Fruit fly (Drosophila melanogaster): Measurements from ENCODE around the gene CG2983.

CG2983 gene

dm6 chr2L:2857862-2858734, 10.7 kb downstream of the CG2983 start (continued):
- TF ChIP-seq fd102C (GFP tag; optimal IDR thresholded peaks at IDR 0.05) (no peak), CG34376 (GFP tag; optimal IDR thresholded peaks at IDR 0.05) (peak; percentile 36), crp (GFP tag; optimal IDR thresholded peaks at IDR 0.05) (peak in 1 of 2 experiments; percentile 25), HmgD (GFP tag; optimal IDR thresholded peaks at IDR 0.05) (no peak), CG11695 (GFP tag; IDR thresholded peaks at IDR 0.05) (peak; percentile 48; the same call in 2 of the 3 replicates), esg (GFP tag; conservative IDR thresholded peaks at IDR 0.05) (no peak), dati (GFP tag; IDR thresholded peaks at IDR 0.05) (no peak), CG30403 (GFP tag; optimal IDR thresholded peaks at IDR 0.05) (peak; percentile 6), ind (GFP tag; optimal IDR thresholded peaks at IDR 0.05) (peak; percentile 12), pum (GFP tag; optimal IDR thresholded peaks at IDR 0.05) (no peak), Fer3 (tag; optimal IDR thresholded peaks at IDR 0.05) (peak; percentile 16), CG14050 (GFP tag; IDR thresholded peaks at IDR 0.05) (no peak), CG31224 (GFP tag; IDR thresholded peaks at IDR 0.05) (no peak), Bgb (GFP tag; IDR thresholded peaks at IDR 0.05; ENCODE audit: partially characterized antibody) (peak; percentile 47; the same call in 1 of the 2 replicates), pan (optimal IDR thresholded peaks at IDR 0.05) (no peak), pan (GFP tag; optimal IDR thresholded peaks at IDR 0.05 in 1 of 2, IDR thresholded peaks at IDR 0.05 in 1 of 2) (no peak), tgo (GFP tag; IDR thresholded peaks at IDR 0.05) (0 out of 3 replicates have a peak, but pooled peaks have one; percentile 24), gro (GFP tag; optimal IDR thresholded peaks at IDR 0.05) (peak; percentile 29), prd (optimal IDR thresholded peaks at IDR 0.05) (no peak), prd (GFP tag; IDR thresholded peaks at IDR 0.05) (peak; percentile 34; the same call in 1 of the 3 replicates), her (GFP tag; optimal IDR thresholded peaks at IDR 0.05) (peak; percentile 14), CG18262 (tag; optimal IDR thresholded peaks at IDR 0.05) (peak; percentile 12), usp (GFP tag; optimal IDR thresholded peaks at IDR 0.05) (no peak), abd-A (tag; optimal IDR thresholded peaks at IDR 0.05) (peak; percentile 42), CG4328 (GFP tag; optimal IDR thresholded peaks at IDR 0.05) (no peak), CG13296 (GFP tag; optimal IDR thresholded peaks at IDR 0.05) (peak; percentile 20), Dbx (GFP tag; IDR thresholded peaks at IDR 0.05) (0 out of 3 replicates have a peak, but pooled peaks have one; percentile 25), CG3163 (GFP tag; optimal IDR thresholded peaks at IDR 0.05) (no peak), CG11456 (GFP tag; IDR thresholded peaks at IDR 0.05) (no peak), chn (GFP tag; optimal IDR thresholded peaks at IDR 0.05) (no peak), gsb (GFP tag; IDR thresholded peaks at IDR 0.05) (no peak), cg (GFP tag; optimal IDR thresholded peaks at IDR 0.05) (peak; percentile 85), eve (GFP tag; optimal IDR thresholded peaks at IDR 0.05) (peak in 1 of 2 experiments; percentile 22), dimm (GFP tag; IDR thresholded peaks at IDR 0.05) (no peak), unpg (GFP tag; optimal IDR thresholded peaks at IDR 0.05) (peak; percentile 13), Usf (GFP tag; optimal IDR thresholded peaks at IDR 0.05) (no peak), pnt (GFP tag; optimal IDR thresholded peaks at IDR 0.05) (no peak), CG3995 (GFP tag; optimal IDR thresholded peaks at IDR 0.05) (no peak), CG9727 (GFP tag; optimal IDR thresholded peaks at IDR 0.05) (peak; percentile 2), scrt (GFP tag; optimal IDR thresholded peaks at IDR 0.05) (peak; percentile 43), zen (tag; optimal IDR thresholded peaks at IDR 0.05) (no peak), Sox100B (GFP tag; optimal IDR thresholded peaks at IDR 0.05) (peak; percentile 11), ERR (GFP tag; optimal IDR thresholded peaks at IDR 0.05) (peak; percentile 19), nerfin-2 (GFP tag; IDR thresholded peaks at IDR 0.05; ENCODE audit: partially characterized antibody) (no peak), kay (GFP tag; optimal IDR thresholded peaks at IDR 0.05) (peak; percentile 28), CG3847 (GFP tag; IDR thresholded peaks at IDR 0.05) (no peak), Sox102F (GFP tag; optimal IDR thresholded peaks at IDR 0.05) (peak; percentile 43), ac (GFP tag; optimal IDR thresholded peaks at IDR 0.05) (no peak), bbx (GFP tag; IDR thresholded peaks at IDR 0.05; ENCODE audit: partially characterized antibody) (0 out of 2 replicates have a peak, but pooled peaks have one; percentile 14)

Data from whole organism, embryonic.